Worm (Caenorhabditis elegans): Measurements from ENCODE around the gene F08H9.3.

Gene F08H9.3

ce11 chrV:14419855-14420254 lies 43.3 kb downstream of the F08H9.3 start (continued):
- TF ChIP-seq Y95B8A.8 (GFP tag; IDR thresholded peaks at IDR 0.05), result peak; percentile 83; the same call in 1 of the 2 replicates
- TF ChIP-seq sdz-38 (tag; optimal IDR thresholded peaks at IDR 0.05), result no peak
- no peak for TF ChIP-seq F22D6.2 (tag; optimal IDR thresholded peaks at IDR 0.05)
- no peak for TF ChIP-seq dox-1 (GFP tag; IDR thresholded peaks at IDR 0.05)
- TF ChIP-seq ztf-25 (GFP tag; IDR thresholded peaks at IDR 0.05), result no peak
- TF ChIP-seq lir-1 (GFP tag; conservative IDR thresholded peaks at IDR 0.05), result no peak
- TF ChIP-seq lin-54 (GFP tag; optimal IDR thresholded peaks at IDR 0.05), result peak; percentile 4
- TF ChIP-seq ama-1 (optimal IDR thresholded peaks at IDR 0.05), result no peak
- TF ChIP-seq ama-1 (GFP tag; optimal IDR thresholded peaks at IDR 0.05), result peak in 1 of 2 experiments; percentile 58
- TF ChIP-seq F37B4.10 (GFP tag; IDR thresholded peaks at IDR 0.05), result no peak
- TF ChIP-seq ztf-3 (GFP tag; optimal IDR thresholded peaks at IDR 0.05), result no peak
- TF ChIP-seq repo-1 (tag; optimal IDR thresholded peaks at IDR 0.05), result peak; percentile 21
- no peak for TF ChIP-seq ZK185.1 (tag; optimal IDR thresholded peaks at IDR 0.05; ENCODE audit: poor library complexity, severe bottlenecking)
- no peak for TF ChIP-seq F39B2.1 (GFP tag; IDR thresholded peaks at IDR 0.05)
- TF ChIP-seq snpc-1.1 (tag; optimal IDR thresholded peaks at IDR 0.05; ENCODE audit: insufficient read depth), result no peak
- TF ChIP-seq snpc-3.4 (tag; optimal IDR thresholded peaks at IDR 0.05), result peak; percentile 8

ce11 chrV:14417735-14418134 lies 45.4 kb downstream of the F08H9.3 start, which contains the start of the genes nxf-2 and set-31:
nxf-2 (minus strand) TSS chrV:14417835.
set-31 (plus strand) TSS chrV:14417903.
- TF ChIP-seq nhr-120 (GFP tag; IDR thresholded peaks at IDR 0.05), result no peak
- peak; percentile 58 for TF ChIP-seq lsl-1 (GFP tag; optimal IDR thresholded peaks at IDR 0.05)
- TF ChIP-seq F33H1.4 (GFP tag; IDR thresholded peaks at IDR 0.05), result peak; percentile 46; the same call in 1 of the 2 replicates

ce11 chrV:14414964-14415564 lies 48.1 kb downstream of the F08H9.3 start, which contains the start of the genes nxf-1 and C15H11.11:
nxf-1 (minus strand) TSS chrV:14415014.
C15H11.11 (plus strand) TSS chrV:14415499.
- TF ChIP-seq T07F8.4 (tag; optimal IDR thresholded peaks at IDR 0.05) (no peak), ceh-100 (GFP tag; IDR thresholded peaks at IDR 0.05) (peak; percentile 44; the same call in 1 of the 2 replicates), ekl-4 (GFP tag; IDR thresholded peaks at IDR 0.05) (0 out of 2 replicates have a peak, but pooled peaks have one; percentile 31), B0261.1 (tag; optimal IDR thresholded peaks at IDR 0.05) (no peak), let-607 (tag; optimal IDR thresholded peaks at IDR 0.05) (peak in 1 of 2 experiments; percentile 10), madf-6 (GFP tag; IDR thresholded peaks at IDR 0.05) (0 out of 2 replicates have a peak, but pooled peaks have one; percentile 22), lir-1 (GFP tag; conservative IDR thresholded peaks at IDR 0.05) (no peak; the same call in 1 of the 2 replicates), dox-1 (GFP tag; IDR thresholded peaks at IDR 0.05) (peak; percentile 55), ama-1 (optimal IDR thresholded peaks at IDR 0.05) (peak; percentile 6), ama-1 (GFP tag; optimal IDR thresholded peaks at IDR 0.05) (no peak), dpff-1 (tag; optimal IDR thresholded peaks at IDR 0.05) (no peak), lin-26 (GFP tag; IDR thresholded peaks at IDR 0.05) (0 out of 2 replicates have a peak, but pooled peaks have one; percentile 5), mcd-1 (GFP tag; IDR thresholded peaks at IDR 0.05) (peak; percentile 66), nfyb-1 (GFP tag; IDR thresholded peaks at IDR 0.05) (peak; percentile 60; the same call in 1 of the 2 replicates), pbrm-1 (GFP tag; IDR thresholded peaks at IDR 0.05) (0 out of 2 replicates have a peak, but pooled peaks have one; percentile 13), snpc-1.3 (tag; optimal IDR thresholded peaks at IDR 0.05; ENCODE audit: insufficient read depth) (peak; percentile 29), F23B12.7 (tag; optimal IDR thresholded peaks at IDR 0.05; ENCODE audit: insufficient read depth) (peak; percentile 51), F33H1.4 (GFP tag; IDR thresholded peaks at IDR 0.05) (no peak), attf-5 (GFP tag; optimal IDR thresholded peaks at IDR 0.05) (peak; percentile 56), him-1 (tag; optimal IDR thresholded peaks at IDR 0.05) (no peak), lsl-1 (GFP tag; optimal IDR thresholded peaks at IDR 0.05) (peak; percentile 77), hsf-1 (GFP tag; IDR thresholded peaks at IDR 0.05) (0 out of 2 replicates have a peak, but pooled peaks have one; percentile 35), atf-7 (tag; optimal IDR thresholded peaks at IDR 0.05) (peak; percentile 73), cebp-1 (GFP tag; IDR thresholded peaks at IDR 0.05) (peak; percentile 54; the same call in 1 of the 2 replicates), cebp-1 (tag; optimal IDR thresholded peaks at IDR 0.05) (peak; percentile 90), snpc-4 (GFP tag; optimal IDR thresholded peaks at IDR 0.05) (no peak), snpc-4 (tag; optimal IDR thresholded peaks at IDR 0.05) (peak in 3 of 4 experiments; percentile 50 to 72 (median 61)), Y53G8AR.9 (GFP tag; conservative IDR thresholded peaks at IDR 0.05) (peak; percentile 63; the same call in 1 of the 2 replicates), lin-54 (GFP tag; optimal IDR thresholded peaks at IDR 0.05) (peak; percentile 39), unc-62 (GFP tag; optimal IDR thresholded peaks at IDR 0.05) (no peak), ccch-3 (GFP tag; optimal IDR thresholded peaks at IDR 0.05) (no peak)

Measured in whole organism, young adult.